Worm (Caenorhabditis elegans) whole organism, L4 larva: ENCODE measurements around the gene srm-5.

Experiments used
- F26F4.8 ChIP-seq: fragments of 200-800 bp; sonication (Bioruptor generic); conservative IDR thresholded peaks from 2 replicates; pipeline ENCODE4 v1.3.6; 2022; ENCODE audit warnings: missing genetic modification characterization, missing compliant biosample characterization
- F37D6.2 ChIP-seq: sonication (generic microtip); optimal IDR thresholded peaks from 2 replicates; lab custom pipeline; 2016; ENCODE audit warnings: mild to moderate bottlenecking, missing genetic modification characterization, missing compliant biosample characterization
- F44E2.7 ChIP-seq: fragments of 200-800 bp; sonication (Bioruptor generic); IDR thresholded peaks from 2 replicates; pipeline ENCODE4 v2.1.2; 2022; ENCODE audit warnings: missing genetic modification characterization, missing compliant biosample characterization
- Y105C5A.15 ChIP-seq: fragments of 200-800 bp; sonication (Bioruptor generic); IDR thresholded peaks from 2 replicates; pipeline ENCODE4 v1.3.6; 2022; ENCODE audit warnings: missing genetic modification characterization, missing compliant biosample characterization
- Y5F2A.4 ChIP-seq: fragments of 200-800 bp; sonication (Bioruptor generic); optimal IDR thresholded peaks from 2 replicates; lab custom pipeline; 2018; ENCODE audit warnings: mild to moderate bottlenecking, missing genetic modification characterization, missing compliant biosample characterization
- ZK337.2 ChIP-seq: fragments of 200-800 bp; sonication (Bioruptor generic); IDR thresholded peaks from 2 replicates; pipeline ENCODE4 v1.3.6; 2022; ENCODE audit warnings: missing genetic modification reagents, missing genetic modification characterization, missing compliant biosample characterization
- ZK546.5 ChIP-seq, 2 experiments: sonication (generic microtip); optimal IDR thresholded peaks; 2 replicates each; lab custom pipeline; 2017; ENCODE audit warnings: missing biosample characterization in 2 of 2, missing genetic modification characterization in 2 of 2
- ama-1 ChIP-seq: fragments of 150-350 bp; optimal IDR thresholded peaks from 2 replicates; lab custom pipeline; 2014; ENCODE audit warnings: inconsistent platforms, mixed read lengths
- attf-4 ChIP-seq: sonication (generic microtip); optimal IDR thresholded peaks from 3 replicates; lab custom pipeline; 2017; ENCODE audit warnings: missing biosample characterization, missing genetic modification characterization
- ceh-28 ChIP-seq: fragments of 150-350 bp; optimal IDR thresholded peaks from 2 replicates; lab custom pipeline; 2014; ENCODE audit warnings: missing biosample characterization, missing genetic modification reagents, missing genetic modification characterization
- ceh-32 ChIP-seq: sonication (generic microtip); optimal IDR thresholded peaks from 2 replicates; lab custom pipeline; 2016; ENCODE audit warnings: mild to moderate bottlenecking, missing genetic modification characterization, missing compliant biosample characterization; ENCODE audit not compliant: poor library complexity
- ceh-44 ChIP-seq: fragments of 200-800 bp; sonication (Bioruptor generic); IDR thresholded peaks from 2 replicates; pipeline ENCODE4 v1.3.6; 2022; ENCODE audit warnings: missing genetic modification reagents, missing genetic modification characterization, missing compliant biosample characterization
- ceh-62 ChIP-seq: sonication (generic microtip); optimal IDR thresholded peaks from 2 replicates; lab custom pipeline; 2017; ENCODE audit warnings: missing biosample characterization, missing genetic modification characterization
- daf-16 ChIP-seq, 3 experiments: sonication (generic microtip); optimal IDR thresholded peaks; 2 replicates each; lab custom pipeline; 2016 to 2017; ENCODE audit warnings: missing genetic modification characterization in 3 of 3, missing genetic modification reagents in 3 of 3, mild to moderate bottlenecking in 2 of 3, missing compliant biosample characterization in 2 of 3, missing biosample characterization in 1 of 3, moderate library complexity in 1 of 3
- daf-19 ChIP-seq: fragments of 200-800 bp; sonication (Bioruptor generic); conservative IDR thresholded peaks from 2 replicates; pipeline ENCODE4 v1.3.6; 2022; ENCODE audit warnings: missing genetic modification characterization, missing compliant biosample characterization
- daf-8 ChIP-seq: fragments of 200-800 bp; sonication (Bioruptor generic); IDR thresholded peaks from 2 replicates; pipeline ENCODE4 v1.3.6; 2022; ENCODE audit warnings: missing genetic modification characterization, missing compliant biosample characterization
- dmd-8 ChIP-seq: fragments of 200-800 bp; sonication (Bioruptor generic); IDR thresholded peaks from 2 replicates; pipeline ENCODE4 v1.3.6; 2022; ENCODE audit warnings: missing genetic modification characterization, missing compliant biosample characterization
- dpl-1 ChIP-seq: fragments of 150-350 bp; optimal IDR thresholded peaks from 2 replicates; lab custom pipeline; 2014; ENCODE audit warnings: missing biosample characterization, missing genetic modification reagents, missing genetic modification characterization
- duxl-1 ChIP-seq: sonication (generic microtip); optimal IDR thresholded peaks from 2 replicates; lab custom pipeline; 2016; ENCODE audit warnings: mild to moderate bottlenecking, missing genetic modification characterization, moderate library complexity, missing compliant biosample characterization; ENCODE audit not compliant: poor library complexity
- egl-27 ChIP-seq: sonication (generic microtip); optimal IDR thresholded peaks from 3 replicates; lab custom pipeline; 2017; ENCODE audit warnings: missing biosample characterization, missing genetic modification reagents, missing genetic modification characterization
- egl-43 ChIP-seq: fragments of 200-800 bp; sonication (Bioruptor generic); IDR thresholded peaks from 2 replicates; pipeline ENCODE4 v1.3.6; 2022; ENCODE audit warnings: missing genetic modification reagents, missing genetic modification characterization, missing compliant biosample characterization
- fkh-10 ChIP-seq: fragments of 150-350 bp; optimal IDR thresholded peaks from 2 replicates; lab custom pipeline; 2014; ENCODE audit warnings: missing biosample characterization, missing genetic modification reagents, missing genetic modification characterization
- gei-8 ChIP-seq: fragments of 200-800 bp; sonication (Bioruptor generic); optimal IDR thresholded peaks from 2 replicates; lab custom pipeline; 2018; ENCODE audit warnings: mild to moderate bottlenecking, missing genetic modification characterization, missing compliant biosample characterization
- hlh-30 ChIP-seq: sonication (generic microtip); optimal IDR thresholded peaks from 2 replicates; lab custom pipeline; 2017; ENCODE audit warnings: antibody characterized with exemption, mild to moderate bottlenecking, missing genetic modification characterization, missing compliant biosample characterization; ENCODE audit not compliant: insufficient read depth
- hmg-1.1 ChIP-seq: fragments of 200-800 bp; sonication (Bioruptor generic); IDR thresholded peaks from 2 replicates; pipeline ENCODE4 v1.3.6; 2022; ENCODE audit warnings: missing genetic modification reagents, missing genetic modification characterization, missing compliant biosample characterization
- jun-1 ChIP-seq: fragments of 150-350 bp; optimal IDR thresholded peaks from 2 replicates; lab custom pipeline; 2014; ENCODE audit warnings: missing biosample characterization, missing genetic modification reagents, missing genetic modification characterization
- lin-13 ChIP-seq: fragments of 150-350 bp; optimal IDR thresholded peaks from 2 replicates; lab custom pipeline; 2014; ENCODE audit warnings: missing biosample characterization, missing genetic modification reagents, missing genetic modification characterization
- lin-29 ChIP-seq: fragments of 200-800 bp; sonication (Bioruptor generic); IDR thresholded peaks from 2 replicates; pipeline ENCODE4 v1.3.6; 2022; ENCODE audit warnings: missing genetic modification reagents, missing genetic modification characterization, missing compliant biosample characterization
- lin-39 ChIP-seq: fragments of 150-350 bp; optimal IDR thresholded peaks from 2 replicates; lab custom pipeline; 2014; ENCODE audit warnings: missing biosample characterization, missing genetic modification reagents, missing genetic modification characterization
- lir-3 ChIP-seq: sonication (generic microtip); optimal IDR thresholded peaks from 2 replicates; lab custom pipeline; 2016; ENCODE audit warnings: mild to moderate bottlenecking, missing genetic modification characterization, missing compliant biosample characterization
- madf-5 ChIP-seq, 2 experiments: fragments of 200-800 bp; sonication (Bioruptor generic); IDR thresholded peaks; 2 replicates each; pipeline ENCODE4 v1.3.6; 2022; ENCODE audit warnings: missing compliant biosample characterization in 2 of 2, missing genetic modification characterization in 2 of 2
- mes-2 ChIP-seq: sonication (generic microtip); optimal IDR thresholded peaks from 2 replicates; lab custom pipeline; 2016; ENCODE audit warnings: missing genotype, mild to moderate bottlenecking, missing genetic modification characterization, missing compliant biosample characterization; ENCODE audit not compliant: poor library complexity, severe bottlenecking
- mxl-3 ChIP-seq: fragments of 200-800 bp; sonication (Bioruptor generic); optimal IDR thresholded peaks from 2 replicates; lab custom pipeline; 2018; ENCODE audit warnings: mild to moderate bottlenecking, missing genetic modification characterization, missing compliant biosample characterization
- nhr-237 ChIP-seq: sonication (generic microtip); optimal IDR thresholded peaks from 2 replicates; lab custom pipeline; 2017; ENCODE audit warnings: missing biosample characterization, missing genetic modification characterization
- nhr-28 ChIP-seq: fragments of 150-350 bp; optimal IDR thresholded peaks from 2 replicates; lab custom pipeline; 2014; ENCODE audit warnings: missing biosample characterization, missing genetic modification characterization
- nhr-48 ChIP-seq: sonication (generic microtip); optimal IDR thresholded peaks from 2 replicates; lab custom pipeline; 2016; ENCODE audit warnings: mild to moderate bottlenecking, missing genetic modification characterization, missing compliant biosample characterization
- nhr-6 ChIP-seq: fragments of 150-350 bp; optimal IDR thresholded peaks from 2 replicates; lab custom pipeline; 2014; ENCODE audit warnings: missing biosample characterization, missing genetic modification characterization
- nhr-76 ChIP-seq: fragments of 150-350 bp; optimal IDR thresholded peaks from 2 replicates; lab custom pipeline; 2014; ENCODE audit warnings: missing biosample characterization, missing genetic modification characterization
- pha-4 ChIP-seq, 2 experiments: fragments of 150-350 bp in 1 of 2; fragments of 200-800 bp in 1 of 2; sonication (Bioruptor generic) in 1 of 2; IDR thresholded peaks in 1 of 2; optimal IDR thresholded peaks in 1 of 2; 2 replicates each; pipeline versions ENCODE4 v1.3.6 to Lab custom; 2014 to 2022; ENCODE audit warnings: missing genetic modification characterization in 2 of 2, missing genetic modification reagents in 2 of 2, missing biosample characterization in 1 of 2, missing compliant biosample characterization in 1 of 2
- php-3 ChIP-seq: fragments of 200-800 bp; sonication (Bioruptor generic); IDR thresholded peaks from 2 replicates; pipeline ENCODE4 v1.3.6; 2022; ENCODE audit warnings: missing genetic modification reagents, missing genetic modification characterization, missing compliant biosample characterization
- pqm-1 ChIP-seq: sonication (generic microtip); optimal IDR thresholded peaks from 2 replicates; lab custom pipeline; 2017; ENCODE audit warnings: missing biosample characterization, missing genetic modification characterization
- rbr-2 ChIP-seq: sonication (generic microtip); optimal IDR thresholded peaks from 2 replicates; lab custom pipeline; 2016; ENCODE audit warnings: missing genotype, missing genetic modification characterization, missing compliant biosample characterization
- saeg-2 ChIP-seq: fragments of 200-800 bp; sonication (Bioruptor generic); IDR thresholded peaks from 2 replicates; pipeline ENCODE4 v1.3.6; 2022; ENCODE audit warnings: missing genetic modification reagents, missing genetic modification characterization, missing compliant biosample characterization
- sdz-12 ChIP-seq: fragments of 200-800 bp; sonication (Bioruptor generic); optimal IDR thresholded peaks from 2 replicates; lab custom pipeline; 2018; ENCODE audit warnings: mild to moderate bottlenecking, missing genetic modification characterization, missing compliant biosample characterization
- snpc-1.2 ChIP-seq: fragments of 200-800 bp; sonication (Bioruptor generic); IDR thresholded peaks from 2 replicates; pipeline ENCODE4 v1.3.6; 2022; ENCODE audit warnings: missing genetic modification reagents, missing genetic modification characterization, missing compliant biosample characterization
- snpc-4 ChIP-seq: fragments of 150-350 bp; optimal IDR thresholded peaks from 2 replicates; lab custom pipeline; 2014; ENCODE audit warnings: missing biosample characterization, missing genetic modification characterization
- spr-1 ChIP-seq: sonication (generic microtip); optimal IDR thresholded peaks from 2 replicates; lab custom pipeline; 2016; ENCODE audit warnings: mild to moderate bottlenecking, missing genetic modification characterization, missing compliant biosample characterization
- tag-97 ChIP-seq: fragments of 200-800 bp; sonication (Bioruptor generic); IDR thresholded peaks from 2 replicates; pipeline ENCODE4 v1.3.6; 2022; ENCODE audit warnings: missing genetic modification characterization, missing compliant biosample characterization
- tra-1 ChIP-seq: fragments of 200-800 bp; sonication (Bioruptor generic); IDR thresholded peaks from 2 replicates; pipeline ENCODE4 v1.3.6; 2022; ENCODE audit warnings: missing genetic modification reagents, missing genetic modification characterization, missing compliant biosample characterization
- zag-1 ChIP-seq: fragments of 150-350 bp; optimal IDR thresholded peaks from 2 replicates; lab custom pipeline; 2014; ENCODE audit warnings: missing biosample characterization, missing genetic modification characterization

srm-5 gene

ce11 chrV:14347234-14347826 is 12.3 kb downstream of the srm-5 start, which contains the start of gene cept-2 (continued):
- TF ChIP-seq lir-3: no peak
- TF ChIP-seq pha-4 (GFP tag; IDR thresholded peaks at IDR 0.05; lab: Robert Waterston, UW): no peak; the same call in 1 of the 2 replicates
- TF ChIP-seq pha-4 (tag; optimal IDR thresholded peaks at IDR 0.05; lab: Kevin White, UChicago): no peak
- peak; percentile 88 for TF ChIP-seq nhr-28 (tag; lab: Kevin White, UChicago)
- no peak for TF ChIP-seq nhr-237
- TF ChIP-seq madf-5 (GFP tag; IDR thresholded peaks at IDR 0.05; lab: Robert Waterston, UW): no peak
- TF ChIP-seq saeg-2 (GFP tag; lab: Robert Waterston, UW): no peak
- peak; percentile 92 for TF ChIP-seq duxl-1 (tag; lab: Kevin White, UChicago)
- no peak for TF ChIP-seq ama-1 (lab: Kevin White, UChicago)
- TF ChIP-seq snpc-1.2: peak; percentile 58; the same call in 1 of the 2 replicates
- peak; percentile 80 for TF ChIP-seq hlh-30 (tag; lab: Kevin White, UChicago)
- peak; percentile 53; the same call in 1 of the 2 replicates for TF ChIP-seq php-3 (GFP tag; lab: Robert Waterston, UW)
- TF ChIP-seq attf-4: no peak
- TF ChIP-seq daf-19 (GFP tag; lab: Robert Waterston, UW): peak; percentile 71; the same call in 1 of the 2 replicates
- peak; percentile 89 for TF ChIP-seq lin-13
- TF ChIP-seq mxl-3: peak; percentile 50
- TF ChIP-seq zag-1: no peak
- no peak for TF ChIP-seq daf-16 (GFP tag; optimal IDR thresholded peaks at IDR 0.05; lab: Kevin White, UChicago)
- TF ChIP-seq daf-16 (tag; optimal IDR thresholded peaks at IDR 0.05; lab: Kevin White, UChicago): peak; percentile 69
- peak; percentile 76 for TF ChIP-seq spr-1 (tag; lab: Kevin White, UChicago)
- no peak for TF ChIP-seq ZK546.5 (tag; optimal IDR thresholded peaks at IDR 0.05; lab: Kevin White, UChicago)
- TF ChIP-seq mes-2 (tag; lab: Kevin White, UChicago): peak; percentile 99
- TF ChIP-seq nhr-76 (tag; lab: Kevin White, UChicago): no peak
- TF ChIP-seq ZK337.2 (GFP tag; lab: Robert Waterston, UW): peak; percentile 70; the same call in 1 of the 2 replicates
- TF ChIP-seq hmg-1.1 (GFP tag; lab: Robert Waterston, UW): peak; percentile 85
- peak; percentile 48; the same call in 1 of the 2 replicates for TF ChIP-seq tra-1 (GFP tag; lab: Robert Waterston, UW)
- peak; percentile 94 for TF ChIP-seq fkh-10
- peak; percentile 100 for TF ChIP-seq nhr-6 (tag; lab: Kevin White, UChicago)
- no peak for TF ChIP-seq pqm-1 (tag; lab: Kevin White, UChicago)
- TF ChIP-seq F26F4.8 (GFP tag; lab: Robert Waterston, UW): no peak
- TF ChIP-seq sdz-12 (GFP tag; lab: Kevin White, UChicago): no peak
- peak; percentile 89 for TF ChIP-seq dpl-1 (GFP tag; lab: Kevin White, UChicago)
- TF ChIP-seq Y5F2A.4 (GFP tag; lab: Kevin White, UChicago): no peak
- TF ChIP-seq ceh-28 (tag; lab: Kevin White, UChicago): no peak
- TF ChIP-seq ceh-32: no peak
- peak; percentile 74; the same call in 1 of the 2 replicates for TF ChIP-seq ceh-44 (GFP tag; lab: Robert Waterston, UW)
- TF ChIP-seq egl-27 (tag; lab: Kevin White, UChicago): no peak
- TF ChIP-seq jun-1: no peak
- TF ChIP-seq F44E2.7 (GFP tag; lab: Robert Waterston, UW): no peak
- no peak for TF ChIP-seq lin-39 (tag; lab: Kevin White, UChicago)
- TF ChIP-seq tag-97 (GFP tag; lab: Robert Waterston, UW): no peak
- TF ChIP-seq gei-8: no peak
- no peak for TF ChIP-seq F37D6.2 (tag; lab: Kevin White, UChicago)
- peak; percentile 94 for TF ChIP-seq rbr-2 (tag; lab: Kevin White, UChicago)
- TF ChIP-seq nhr-48 (tag; lab: Kevin White, UChicago): no peak
- TF ChIP-seq lin-29: 0 out of 2 replicates have a peak, but pooled peaks have one; percentile 18
- no peak for TF ChIP-seq dmd-8 (GFP tag; lab: Robert Waterston, UW)
- TF ChIP-seq daf-8 (GFP tag; lab: Robert Waterston, UW): no peak
- peak; percentile 64 for TF ChIP-seq snpc-4
- no peak for TF ChIP-seq Y105C5A.15 (GFP tag; lab: Robert Waterston, UW)
- no peak for TF ChIP-seq ceh-62
- TF ChIP-seq egl-43 (GFP tag; lab: Robert Waterston, UW): peak; percentile 62; the same call in 1 of the 2 replicates
